Worm (Caenorhabditis elegans) whole organism, late embryonic: Measurements from ENCODE around the gene F59B2.3.

Experiments used
- F13H6.1 ChIP-seq: sonication (generic microtip); optimal IDR thresholded peaks from 2 replicates; lab custom pipeline; 2016; ENCODE audit warnings: missing genetic modification characterization, missing compliant biosample characterization
- T23F11.4 ChIP-seq: fragments of 200-800 bp; sonication (Bioruptor generic); optimal IDR thresholded peaks from 2 replicates; lab custom pipeline; 2018; ENCODE audit warnings: mild to moderate bottlenecking, missing genetic modification characterization, missing compliant biosample characterization
- fkh-10 ChIP-seq: fragments of 150-350 bp; optimal IDR thresholded peaks from 2 replicates; lab custom pipeline; 2014; ENCODE audit warnings: missing biosample characterization, missing genetic modification reagents, missing genetic modification characterization
- sox-2 ChIP-seq: fragments of 200-800 bp; sonication (Bioruptor generic); IDR thresholded peaks from 2 replicates; pipeline ENCODE4 v1.3.6; 2022; ENCODE audit warnings: missing genetic modification reagents, missing genetic modification characterization, missing compliant biosample characterization
- sox-4 ChIP-seq: sonication (generic microtip); optimal IDR thresholded peaks from 2 replicates; lab custom pipeline; 2017; ENCODE audit warnings: mild to moderate bottlenecking, missing genetic modification characterization, inconsistent platforms, missing compliant biosample characterization
- tbx-2 ChIP-seq: sonication (generic microtip); optimal IDR thresholded peaks from 2 replicates; lab custom pipeline; 2016; ENCODE audit warnings: missing genetic modification characterization, missing compliant biosample characterization

- no peak for TF ChIP-seq T23F11.4 (GFP tag; lab: Kevin White, UChicago)
- TF ChIP-seq sox-2 (GFP tag; lab: Robert Waterston, UW) = no peak
- TF ChIP-seq fkh-10 (GFP tag; lab: Kevin White, UChicago) = no peak
- TF ChIP-seq sox-4 (tag; lab: Kevin White, UChicago) = no peak
- no peak for TF ChIP-seq tbx-2 (tag; lab: Kevin White, UChicago)
- TF ChIP-seq F13H6.1 = no peak
Observed at ce11 chrIII:9004658-9005057, 5.1 kb upstream of the F59B2.3 start.
